Worm (Caenorhabditis elegans): ENCODE measurements around the gene F53F1.4.
"Not testable (repeated sequence)": the region's sequence is repeated elsewhere in the genome, so short reads cannot be mapped to it uniquely, and the experiment has no call there.

The F53F1.4 gene

DNA sequence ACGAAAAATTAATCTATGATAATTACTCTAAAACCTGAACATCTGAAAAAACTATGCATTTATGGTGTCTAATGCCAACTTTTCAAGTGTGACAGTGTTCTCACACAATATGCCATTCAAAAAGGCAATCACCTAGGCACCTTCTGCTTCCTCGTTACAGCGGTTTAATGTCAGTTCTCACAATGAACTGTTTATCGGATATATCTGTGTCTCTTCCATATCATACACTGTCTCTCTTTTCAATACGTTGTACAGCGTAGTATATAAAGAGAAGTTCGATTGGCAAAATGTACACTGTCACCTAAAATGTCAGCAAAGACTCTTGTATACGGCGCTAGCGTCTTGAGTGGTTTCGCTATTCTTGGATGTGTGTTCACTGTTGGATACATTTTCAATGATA lies 30.8 kb downstream of the F53F1.4 start, which contains the start of gene col-162:
TSS of gene col-162 (plus strand) at position 301 of the 400 bp plus-strand sequence.
- TF ChIP-seq gmeb-1 (tag; optimal IDR thresholded peaks at IDR 0.05) (no peak), lsy-2 (tag; optimal IDR thresholded peaks at IDR 0.05) (no peak), nhr-10 (tag; optimal IDR thresholded peaks at IDR 0.05) (no peak), unc-62 (GFP tag; optimal IDR thresholded peaks at IDR 0.05) (no peak), nhr-77 (tag; optimal IDR thresholded peaks at IDR 0.05) (no peak), nhr-11 (tag; optimal IDR thresholded peaks at IDR 0.05) (no peak), alr-1 (tag; optimal IDR thresholded peaks at IDR 0.05) (no peak), sem-4 (tag; optimal IDR thresholded peaks at IDR 0.05) (no peak), nhr-6 (tag; optimal IDR thresholded peaks at IDR 0.05) (no peak), R02D3.7 (tag; optimal IDR thresholded peaks at IDR 0.05) (no peak), mdl-1 (tag; optimal IDR thresholded peaks at IDR 0.05) (no peak), lin-11 (tag; optimal IDR thresholded peaks at IDR 0.05) (no peak), lin-39 (tag; optimal IDR thresholded peaks at IDR 0.05) (no peak), elt-3 (tag; optimal IDR thresholded peaks at IDR 0.05) (no peak), sma-3 (GFP tag; optimal IDR thresholded peaks at IDR 0.05) (no peak), fos-1 (tag; optimal IDR thresholded peaks at IDR 0.05) (no peak), crh-2 (tag; optimal IDR thresholded peaks at IDR 0.05) (no peak)

DNA sequence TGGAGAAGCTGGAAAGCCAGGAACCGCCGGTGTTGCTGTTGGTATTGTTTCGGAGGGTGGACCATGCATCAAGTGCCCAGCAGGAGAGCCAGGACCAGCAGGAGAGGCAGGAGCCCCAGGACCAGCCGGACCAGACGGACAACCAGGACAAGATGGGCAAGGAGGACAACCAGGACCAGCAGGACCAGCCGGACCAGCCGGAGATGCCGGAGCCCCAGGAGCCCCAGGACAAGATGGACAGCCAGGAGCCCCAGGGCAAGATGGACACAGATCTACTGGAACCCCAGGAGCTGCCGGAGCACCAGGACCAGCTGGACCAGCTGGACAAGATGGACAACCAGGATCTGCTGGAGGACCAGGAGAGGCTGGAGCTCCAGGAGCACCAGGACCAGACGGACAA lies 31.9 kb downstream of the F53F1.4 start:
- TF ChIP-seq unc-39 (tag; optimal IDR thresholded peaks at IDR 0.05) = no peak
- TF ChIP-seq lin-11 (tag; optimal IDR thresholded peaks at IDR 0.05) = no peak
- TF ChIP-seq nhr-237 (tag; optimal IDR thresholded peaks at IDR 0.05) = no peak
- TF ChIP-seq ztf-11 (tag; optimal IDR thresholded peaks at IDR 0.05) = no peak
- no peak for TF ChIP-seq elt-3 (tag; optimal IDR thresholded peaks at IDR 0.05)

DNA sequence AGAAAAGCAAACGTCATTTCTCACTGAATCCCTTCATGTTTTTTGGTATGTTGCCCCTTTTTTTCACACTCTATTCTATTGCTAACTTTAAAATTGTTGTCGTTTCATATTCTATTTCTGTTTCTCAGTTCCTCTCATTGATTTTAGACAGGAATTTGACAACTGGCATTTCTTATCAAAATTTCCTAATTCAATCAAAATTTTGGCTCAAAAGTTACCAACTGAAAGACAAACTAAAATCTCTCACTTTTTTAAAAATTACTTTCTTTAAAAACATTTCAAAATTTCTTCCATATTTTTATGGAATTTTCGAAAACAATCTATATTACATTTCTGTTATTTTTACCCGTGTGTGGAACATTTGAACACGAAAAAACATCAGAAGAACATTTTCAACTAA lies 32.7 kb downstream of the F53F1.4 start, which contains the start of gene Y2H9A.6:
TSS of gene Y2H9A.6 (plus strand) at position 301 of the 400 bp plus-strand sequence.
- TF ChIP-seq sma-3 (GFP tag; optimal IDR thresholded peaks at IDR 0.05); lin-39 (tag; optimal IDR thresholded peaks at IDR 0.05); crh-2 (tag; optimal IDR thresholded peaks at IDR 0.05): not testable (repeated sequence)

DNA sequence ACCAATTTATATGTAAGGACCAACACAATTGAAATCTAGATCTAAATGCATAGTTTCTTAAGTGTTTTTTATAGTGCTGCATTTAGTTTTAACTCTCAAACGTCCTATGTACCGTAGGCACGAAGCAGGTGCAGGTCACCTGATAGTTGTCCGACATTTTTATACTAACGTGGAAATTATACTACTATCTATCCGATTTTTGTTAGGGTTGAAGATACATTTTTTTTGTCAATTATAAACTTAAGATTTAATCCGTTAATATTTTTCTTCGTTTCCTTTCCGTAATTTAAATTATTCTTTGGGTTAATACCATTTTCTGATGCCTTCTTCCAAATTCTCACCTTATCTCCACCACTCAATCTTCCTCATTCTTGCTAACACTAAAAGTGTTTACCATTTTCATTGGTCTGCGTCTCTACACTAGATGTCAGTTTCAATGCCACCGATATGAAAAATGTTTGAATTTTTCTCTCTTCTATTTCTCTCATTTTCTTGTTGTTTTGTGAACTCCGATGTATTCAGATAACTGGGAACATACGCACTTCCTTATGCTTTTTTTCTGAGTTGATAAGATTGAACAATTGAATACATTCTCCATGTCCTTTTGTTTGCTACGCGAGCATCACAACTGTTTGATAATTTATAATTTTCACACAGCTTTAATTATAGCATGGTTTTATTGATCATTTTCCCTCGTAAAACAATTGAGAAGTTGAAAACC lies 34.5 kb downstream of the F53F1.4 start, which contains the start of gene Y2H9A.4:
TSS of gene Y2H9A.4 (plus strand) at position 671 of the 721 bp plus-strand sequence.
- no peak for TF ChIP-seq sma-3 (GFP tag; optimal IDR thresholded peaks at IDR 0.05)
- peak; percentile 23 for TF ChIP-seq C34F6.9 (tag; optimal IDR thresholded peaks at IDR 0.05)
- no peak for TF ChIP-seq nhr-10 (tag; optimal IDR thresholded peaks at IDR 0.05)
- no peak for TF ChIP-seq mbf-1 (tag; optimal IDR thresholded peaks at IDR 0.05)
- no peak for TF ChIP-seq F13H6.1 (tag; optimal IDR thresholded peaks at IDR 0.05)
- TF ChIP-seq snpc-4 (tag; optimal IDR thresholded peaks at IDR 0.05) = no peak
- no peak for TF ChIP-seq sem-4 (tag; optimal IDR thresholded peaks at IDR 0.05)
- no peak for TF ChIP-seq R02D3.7 (tag; optimal IDR thresholded peaks at IDR 0.05)
- TF ChIP-seq ama-1 (optimal IDR thresholded peaks at IDR 0.05) = no peak
- TF ChIP-seq nhr-129 (tag; optimal IDR thresholded peaks at IDR 0.05) = no peak
- TF ChIP-seq crh-2 (tag; optimal IDR thresholded peaks at IDR 0.05) = peak; percentile 56
- no peak for TF ChIP-seq mdl-1 (tag; optimal IDR thresholded peaks at IDR 0.05)
- TF ChIP-seq ztf-4 (tag; optimal IDR thresholded peaks at IDR 0.05) = no peak
- no peak for TF ChIP-seq alr-1 (tag; optimal IDR thresholded peaks at IDR 0.05)
- TF ChIP-seq mab-5 (tag; optimal IDR thresholded peaks at IDR 0.05) = peak; percentile 28
- TF ChIP-seq unc-62 (GFP tag; optimal IDR thresholded peaks at IDR 0.05) = no peak
- TF ChIP-seq nhr-77 (tag; optimal IDR thresholded peaks at IDR 0.05) = no peak
- TF ChIP-seq unc-39 (tag; optimal IDR thresholded peaks at IDR 0.05) = no peak
- no peak for TF ChIP-seq ztf-11 (tag; optimal IDR thresholded peaks at IDR 0.05)
- TF ChIP-seq blmp-1 (tag; optimal IDR thresholded peaks at IDR 0.05; ENCODE audit: insufficient read depth) = no peak
- TF ChIP-seq nhr-25 (tag; optimal IDR thresholded peaks at IDR 0.05) = peak; percentile 31
- TF ChIP-seq fos-1 (tag; optimal IDR thresholded peaks at IDR 0.05) = peak; percentile 53
- TF ChIP-seq lsy-2 (tag; optimal IDR thresholded peaks at IDR 0.05) = no peak
- TF ChIP-seq skn-1 (tag; optimal IDR thresholded peaks at IDR 0.05) = no peak

DNA sequence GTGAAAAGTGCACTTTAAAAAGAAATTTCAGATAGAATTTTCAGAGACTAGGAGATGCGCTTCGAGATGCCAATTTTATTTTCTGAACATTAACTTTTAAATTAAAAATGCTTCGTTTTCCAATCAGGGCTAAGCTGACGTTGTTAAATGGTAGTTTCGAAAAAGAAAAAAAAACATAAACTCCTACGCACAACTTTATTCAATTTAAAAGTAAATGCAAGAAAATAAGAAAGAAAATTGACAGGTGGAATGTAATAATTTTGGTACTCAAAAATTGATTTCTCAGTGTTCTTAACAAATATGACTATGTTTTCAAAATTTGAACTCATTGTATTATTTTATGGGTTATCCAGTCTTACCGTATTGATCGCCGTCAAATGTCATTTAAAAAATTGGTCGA lies 42.5 kb downstream of the F53F1.4 start, which contains the start of gene lurp-2:
TSS of gene lurp-2 (plus strand) at position 301 of the 400 bp plus-strand sequence.
- TF ChIP-seq Y55F3AM.14 (GFP tag; optimal IDR thresholded peaks at IDR 0.05) = no peak
- TF ChIP-seq alr-1 (tag; optimal IDR thresholded peaks at IDR 0.05) = no peak
- no peak for TF ChIP-seq unc-62 (GFP tag; optimal IDR thresholded peaks at IDR 0.05)
- no peak for TF ChIP-seq nhr-25 (tag; optimal IDR thresholded peaks at IDR 0.05)
- no peak for TF ChIP-seq lin-13 (GFP tag; optimal IDR thresholded peaks at IDR 0.05)
- no peak for TF ChIP-seq nhr-129 (tag; optimal IDR thresholded peaks at IDR 0.05)
- TF ChIP-seq peb-1 (tag; optimal IDR thresholded peaks at IDR 0.05) = no peak
- TF ChIP-seq zag-1 (tag; optimal IDR thresholded peaks at IDR 0.05) = no peak
- TF ChIP-seq sma-3 (GFP tag; optimal IDR thresholded peaks at IDR 0.05) = no peak
- no peak for TF ChIP-seq ztf-4 (tag; optimal IDR thresholded peaks at IDR 0.05)
- no peak for TF ChIP-seq nhr-10 (tag; optimal IDR thresholded peaks at IDR 0.05)
